Worm (Caenorhabditis elegans) whole organism, early embryonic: ENCODE measurements around the gene F08G12.11.

Experiments used
- B0310.2 ChIP-seq: sonication (generic microtip); optimal IDR thresholded peaks from 2 replicates; lab custom pipeline; 2016; ENCODE audit warnings: mild to moderate bottlenecking, missing genetic modification characterization, missing compliant biosample characterization
- F13C5.2 ChIP-seq: sonication (generic microtip); optimal IDR thresholded peaks from 2 replicates; lab custom pipeline; 2017; ENCODE audit warnings: mild to moderate bottlenecking, missing genetic modification characterization, inconsistent platforms, missing compliant biosample characterization
- aly-1 ChIP-seq: sonication (generic microtip); optimal IDR thresholded peaks from 2 replicates; lab custom pipeline; 2016; ENCODE audit warnings: missing genetic modification characterization, missing compliant biosample characterization
- ama-1 ChIP-seq: fragments of 150-350 bp; optimal IDR thresholded peaks from 2 replicates; lab custom pipeline; 2014
- ceh-13 ChIP-seq: fragments of 200-800 bp; sonication (Bioruptor generic); optimal IDR thresholded peaks from 2 replicates; lab custom pipeline; 2018; ENCODE audit warnings: mild to moderate bottlenecking, missing genetic modification characterization, missing compliant biosample characterization
- ceh-36 ChIP-seq: sonication (generic microtip); optimal IDR thresholded peaks from 2 replicates; lab custom pipeline; 2016; ENCODE audit warnings: missing genetic modification characterization, inconsistent platforms, missing compliant biosample characterization
- ets-7 ChIP-seq: sonication (generic microtip); optimal IDR thresholded peaks from 2 replicates; lab custom pipeline; 2016; ENCODE audit warnings: missing genotype, missing genetic modification characterization, missing compliant biosample characterization
- flt-1 ChIP-seq: fragments of 200-800 bp; sonication (Bioruptor generic); IDR thresholded peaks from 2 replicates; pipeline ENCODE4 v1.3.6; 2022; ENCODE audit warnings: missing genetic modification characterization, missing compliant biosample characterization
- hmbx-1 ChIP-seq: sonication (generic microtip); optimal IDR thresholded peaks from 2 replicates; lab custom pipeline; 2016; ENCODE audit warnings: mild to moderate bottlenecking, missing genetic modification characterization, missing compliant biosample characterization
- hmg-4 ChIP-seq: fragments of 200-800 bp; sonication (Bioruptor generic); optimal IDR thresholded peaks from 2 replicates; lab custom pipeline; 2018; ENCODE audit warnings: mild to moderate bottlenecking, missing genetic modification characterization, missing compliant biosample characterization
- hnd-1 ChIP-seq: sonication (generic microtip); optimal IDR thresholded peaks from 2 replicates; lab custom pipeline; 2016; ENCODE audit warnings: missing genetic modification characterization, missing compliant biosample characterization
- pes-1 ChIP-seq: fragments of 200-800 bp; sonication (Bioruptor generic); IDR thresholded peaks from 2 replicates; pipeline ENCODE4 v1.3.6; 2022; ENCODE audit warnings: missing genetic modification reagents, missing genetic modification characterization, missing compliant biosample characterization
- scrt-1 ChIP-seq: fragments of 200-800 bp; sonication (Bioruptor generic); IDR thresholded peaks from 2 replicates; pipeline ENCODE4 v1.3.6; 2022; ENCODE audit warnings: missing genetic modification characterization, missing compliant biosample characterization
- sea-1 ChIP-seq: fragments of 200-800 bp; sonication (Bioruptor generic); conservative IDR thresholded peaks from 2 replicates; pipeline ENCODE4 v1.3.6; 2022; ENCODE audit warnings: missing genetic modification characterization, missing compliant biosample characterization
- tbx-11 ChIP-seq: fragments of 200-800 bp; sonication (Bioruptor generic); IDR thresholded peaks from 2 replicates; pipeline ENCODE4 v1.3.6; 2022; ENCODE audit warnings: missing genetic modification characterization, missing compliant biosample characterization
- tbx-37 ChIP-seq: fragments of 200-800 bp; sonication (Bioruptor generic); conservative IDR thresholded peaks from 2 replicates; pipeline ENCODE4 v1.3.6; 2022; ENCODE audit warnings: missing genetic modification reagents, missing genetic modification characterization, missing compliant biosample characterization
- tra-4 ChIP-seq: sonication (generic microtip); optimal IDR thresholded peaks from 2 replicates; lab custom pipeline; 2017; ENCODE audit warnings: missing genetic modification characterization, missing compliant biosample characterization

Gene F08G12.11

ce11 chrX:11286246-11286645 is 29.1 kb downstream of the F08G12.11 start, which contains the start of gene F38B2.3:
F38B2.3 (minus strand) TSS chrX:11286346.
- TF ChIP-seq hmbx-1 (tag; lab: Kevin White, UChicago), result no peak
- TF ChIP-seq pes-1 (GFP tag; lab: Robert Waterston, UW), result no peak
- no peak for TF ChIP-seq ama-1 (lab: Kevin White, UChicago)
- no peak for TF ChIP-seq ceh-13 (GFP tag; lab: Kevin White, UChicago)
- TF ChIP-seq aly-1, result no peak

ce11 chrX:11281148-11281547 is 34.2 kb downstream of the F08G12.11 start, which contains the start of gene F38B2.6:
F38B2.6 (minus strand) TSS chrX:11281248.
- TF ChIP-seq ets-7 (tag; lab: Kevin White, UChicago) (no peak), scrt-1 (GFP tag; lab: Robert Waterston, UW) (no peak), F13C5.2 (tag; lab: Kevin White, UChicago) (no peak), pes-1 (GFP tag; lab: Robert Waterston, UW) (no peak), ceh-36 (tag; lab: Kevin White, UChicago) (no peak), flt-1 (GFP tag; lab: Robert Waterston, UW) (no peak), tbx-11 (GFP tag; lab: Robert Waterston, UW) (no peak), sea-1 (GFP tag; lab: Robert Waterston, UW) (no peak), B0310.2 (tag; lab: Kevin White, UChicago) (no peak), hmg-4 (no peak), ama-1 (lab: Kevin White, UChicago) (no peak), tra-4 (tag; lab: Kevin White, UChicago) (no peak)

ce11 chrX:11279276-11279675 is 36.1 kb downstream of the F08G12.11 start, which contains the start of gene F38B2.2:
F38B2.2 (minus strand) TSS chrX:11279376.
- TF ChIP-seq F13C5.2 (tag; lab: Kevin White, UChicago), result no peak
- TF ChIP-seq tbx-11 (GFP tag; lab: Robert Waterston, UW), result no peak
- no peak for TF ChIP-seq flt-1 (GFP tag; lab: Robert Waterston, UW)
- TF ChIP-seq hmbx-1 (tag; lab: Kevin White, UChicago), result no peak
- TF ChIP-seq ama-1 (lab: Kevin White, UChicago), result no peak
- TF ChIP-seq sea-1 (GFP tag; lab: Robert Waterston, UW), result no peak
- no peak for TF ChIP-seq B0310.2 (tag; lab: Kevin White, UChicago)
- no peak for TF ChIP-seq hnd-1
- no peak for TF ChIP-seq ceh-13 (GFP tag; lab: Kevin White, UChicago)
- TF ChIP-seq ceh-36 (tag; lab: Kevin White, UChicago), result no peak
- TF ChIP-seq tra-4 (tag; lab: Kevin White, UChicago), result no peak
- no peak for TF ChIP-seq pes-1 (GFP tag; lab: Robert Waterston, UW)
- no peak for TF ChIP-seq tbx-37

- no peak for TF ChIP-seq ama-1 (lab: Kevin White, UChicago)
Measured at ce11 chrX:11270882-11271281, 44.5 kb downstream of the F08G12.11 start, which contains the start of gene ifa-1. ifa-1 (plus strand) TSS chrX:11271182.

ce11 chrX:11268970-11269369 is 46.4 kb downstream of the F08G12.11 start, which contains the start of gene C03A3.3:
C03A3.3 (minus strand) TSS chrX:11269070.
- TF ChIP-seq ama-1 (lab: Kevin White, UChicago), result no peak
- no peak for TF ChIP-seq B0310.2 (tag; lab: Kevin White, UChicago)
- no peak for TF ChIP-seq sea-1 (GFP tag; lab: Robert Waterston, UW)
- TF ChIP-seq flt-1 (GFP tag; lab: Robert Waterston, UW), result no peak
- TF ChIP-seq pes-1 (GFP tag; lab: Robert Waterston, UW), result no peak
- no peak for TF ChIP-seq hmbx-1 (tag; lab: Kevin White, UChicago)
- no peak for TF ChIP-seq hmg-4
- no peak for TF ChIP-seq ceh-36 (tag; lab: Kevin White, UChicago)
- no peak for TF ChIP-seq tra-4 (tag; lab: Kevin White, UChicago)
- no peak for TF ChIP-seq tbx-37
- TF ChIP-seq aly-1, result no peak
- TF ChIP-seq F13C5.2 (tag; lab: Kevin White, UChicago), result no peak
- no peak for TF ChIP-seq ets-7 (tag; lab: Kevin White, UChicago)
- no peak for TF ChIP-seq ceh-13 (GFP tag; lab: Kevin White, UChicago)

- TF ChIP-seq tbx-37 (no peak), B0310.2 (tag; lab: Kevin White, UChicago) (no peak), flt-1 (GFP tag; lab: Robert Waterston, UW) (no peak), tbx-11 (GFP tag; lab: Robert Waterston, UW) (no peak), hmbx-1 (tag; lab: Kevin White, UChicago) (no peak), scrt-1 (GFP tag; lab: Robert Waterston, UW) (no peak), ceh-36 (tag; lab: Kevin White, UChicago) (no peak), ama-1 (lab: Kevin White, UChicago) (no peak), ets-7 (tag; lab: Kevin White, UChicago) (no peak)
Measured at ce11 chrX:11266711-11267110, 48.7 kb downstream of the F08G12.11 start, which contains the start of gene C03A3.9. C03A3.9 (plus strand) TSS chrX:11267011.

ce11 chrX:11264715-11265114 is 50.7 kb downstream of the F08G12.11 start:
- no peak for TF ChIP-seq aly-1
- TF ChIP-seq hnd-1, result no peak
- TF ChIP-seq tbx-37, result no peak
- TF ChIP-seq hmbx-1 (tag; lab: Kevin White, UChicago), result no peak
- no peak for TF ChIP-seq ceh-13 (GFP tag; lab: Kevin White, UChicago)
- TF ChIP-seq sea-1 (GFP tag; lab: Robert Waterston, UW), result no peak
- no peak for TF ChIP-seq ama-1 (lab: Kevin White, UChicago)
- TF ChIP-seq hmg-4, result no peak
- TF ChIP-seq B0310.2 (tag; lab: Kevin White, UChicago), result no peak
- TF ChIP-seq pes-1 (GFP tag; lab: Robert Waterston, UW), result no peak
- TF ChIP-seq ets-7 (tag; lab: Kevin White, UChicago), result no peak
- no peak for TF ChIP-seq ceh-36 (tag; lab: Kevin White, UChicago)
- TF ChIP-seq flt-1 (GFP tag; lab: Robert Waterston, UW), result no peak
- no peak for TF ChIP-seq scrt-1 (GFP tag; lab: Robert Waterston, UW)
